Worm (Caenorhabditis elegans): ENCODE results near the gene math-38.

- TF ChIP-seq egl-27 (tag; optimal IDR thresholded peaks at IDR 0.05) (no peak), mdl-1 (tag; optimal IDR thresholded peaks at IDR 0.05) (no peak), fkh-10 (GFP tag; optimal IDR thresholded peaks at IDR 0.05) (no peak), zag-1 (tag; optimal IDR thresholded peaks at IDR 0.05) (no peak), nfya-1 (tag; optimal IDR thresholded peaks at IDR 0.05; ENCODE audit: insufficient read depth) (no peak), ztf-11 (tag; optimal IDR thresholded peaks at IDR 0.05) (no peak), unc-39 (tag; optimal IDR thresholded peaks at IDR 0.05) (no peak), lsy-12 (tag; optimal IDR thresholded peaks at IDR 0.05) (no peak), ama-1 (optimal IDR thresholded peaks at IDR 0.05) (no peak), unc-62 (GFP tag; optimal IDR thresholded peaks at IDR 0.05) (no peak)
Measured at ce11 chrII:1535931-1536330, 43.9 kb downstream of the math-38 start, which contains the start of gene fbxb-43.
